Fruit fly (Drosophila melanogaster): ENCODE data around the gene CG2519.
A peak's percentile ranks its signal among the peaks of the same experiment; 100 is the strongest.

Gene CG2519

DNA sequence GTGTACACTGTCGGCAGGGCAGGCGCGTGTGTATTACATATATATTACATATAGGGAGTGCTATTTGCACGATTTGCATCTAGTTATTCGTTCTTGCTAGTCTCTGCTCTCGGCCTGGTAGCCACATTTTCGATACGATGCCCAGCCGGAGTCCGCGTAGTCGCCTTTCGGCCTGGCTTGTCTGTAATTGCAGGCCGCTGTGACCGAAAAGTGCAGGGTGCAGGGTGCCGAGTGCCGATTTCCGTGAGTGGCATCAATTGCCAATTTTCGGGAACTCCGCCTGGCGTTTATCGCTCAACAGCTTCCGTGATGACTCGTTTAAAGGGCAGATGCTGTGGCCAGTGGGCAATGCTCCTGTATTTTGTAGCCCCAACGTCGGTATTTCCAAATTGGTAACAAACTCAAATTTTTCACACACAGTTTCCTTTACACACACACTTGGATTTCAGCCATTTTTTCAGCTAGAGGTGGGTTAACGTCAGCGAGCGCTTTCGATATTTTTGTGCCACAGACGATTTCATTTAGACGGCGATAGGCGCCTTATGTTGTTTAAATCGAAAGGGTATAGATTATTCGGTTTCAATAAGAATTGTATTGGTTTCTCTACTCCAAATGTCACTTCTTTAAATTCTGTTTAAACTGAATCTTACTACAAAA, 40.4 kb upstream of the CG2519 start, which contains the start of gene CG2926 (continued):
- peak; percentile 31 for TF ChIP-seq CG9797 (GFP tag; optimal IDR thresholded peaks at IDR 0.05)
- no peak for TF ChIP-seq CG11695 (GFP tag; IDR thresholded peaks at IDR 0.05)
- no peak for TF ChIP-seq CG9817 (tag; optimal IDR thresholded peaks at IDR 0.05)
- no peak for TF ChIP-seq gt (GFP tag; IDR thresholded peaks at IDR 0.05)
- 0 out of 2 replicates have a peak, but pooled peaks have one; percentile 5 for TF ChIP-seq wdn (GFP tag; IDR thresholded peaks at IDR 0.05)
- peak; percentile 88 for TF ChIP-seq CG16813 (GFP tag; IDR thresholded peaks at IDR 0.05; ENCODE audit: partially characterized antibody)
- TF ChIP-seq CG17802 (tag; optimal IDR thresholded peaks at IDR 0.05): peak; percentile 48
- no peak; the same call in 2 of the 3 replicates for TF ChIP-seq tgo (GFP tag; IDR thresholded peaks at IDR 0.05)
- TF ChIP-seq Xbp1 (GFP tag; optimal IDR thresholded peaks at IDR 0.05): no peak
- TF ChIP-seq Tbp (GFP tag; optimal IDR thresholded peaks at IDR 0.05): no peak
- TF ChIP-seq jumu (GFP tag; optimal IDR thresholded peaks at IDR 0.05): no peak
- no peak for TF ChIP-seq grau (tag; optimal IDR thresholded peaks at IDR 0.05)
- TF ChIP-seq Usf (GFP tag; optimal IDR thresholded peaks at IDR 0.05): no peak
- peak; percentile 37; the same call in 1 of the 2 replicates for TF ChIP-seq al (GFP tag; IDR thresholded peaks at IDR 0.05)
- TF ChIP-seq CG17829 (tag; optimal IDR thresholded peaks at IDR 0.05): peak; percentile 57
- TF ChIP-seq Pdp1 (GFP tag; optimal IDR thresholded peaks at IDR 0.05): peak in 1 of 2 experiments; percentile 26
- no peak for TF ChIP-seq Spps (tag; optimal IDR thresholded peaks at IDR 0.05)
- no peak; the same call in 1 of the 2 replicates for TF ChIP-seq lmd (GFP tag; IDR thresholded peaks at IDR 0.05)
- no peak for TF ChIP-seq tap (tag; optimal IDR thresholded peaks at IDR 0.05)
- TF ChIP-seq CG10654 (GFP tag; optimal IDR thresholded peaks at IDR 0.05): peak; percentile 27
- TF ChIP-seq CG17568 (GFP tag; optimal IDR thresholded peaks at IDR 0.05): no peak
- no peak for TF ChIP-seq Oaz (GFP tag; IDR thresholded peaks at IDR 0.05)
- TF ChIP-seq CG12942 (GFP tag; optimal IDR thresholded peaks at IDR 0.05): no peak
- no peak for TF ChIP-seq CG15601 (tag; optimal IDR thresholded peaks at IDR 0.05)
- TF ChIP-seq B-H1 (GFP tag; IDR thresholded peaks at IDR 0.05): no peak
- no peak for TF ChIP-seq mirr (GFP tag; optimal IDR thresholded peaks at IDR 0.05)
- no peak for TF ChIP-seq CG13775 (GFP tag; optimal IDR thresholded peaks at IDR 0.05)
- TF ChIP-seq Hsf (GFP tag; optimal IDR thresholded peaks at IDR 0.05): peak; percentile 47
- no peak for TF ChIP-seq Hmx (GFP tag; optimal IDR thresholded peaks at IDR 0.05)
- TF ChIP-seq fru (optimal IDR thresholded peaks at IDR 0.05): no peak
- TF ChIP-seq chif (GFP tag; optimal IDR thresholded peaks at IDR 0.05): peak in 1 of 2 experiments; percentile 51
- TF ChIP-seq jing (GFP tag; optimal IDR thresholded peaks at IDR 0.05): no peak
- TF ChIP-seq salm (tag; optimal IDR thresholded peaks at IDR 0.05): no peak
- no peak for TF ChIP-seq CG10431 (GFP tag; optimal IDR thresholded peaks at IDR 0.05)
- peak; percentile 25; the same call in 1 of the 2 replicates for TF ChIP-seq CG7372 (GFP tag; IDR thresholded peaks at IDR 0.05)
- TF ChIP-seq gro (GFP tag; optimal IDR thresholded peaks at IDR 0.05): no peak
- no peak for TF ChIP-seq CG14965 (GFP tag; optimal IDR thresholded peaks at IDR 0.05; ENCODE audit: borderline replicate concordance)
- no peak for TF ChIP-seq CG1603 (tag; optimal IDR thresholded peaks at IDR 0.05)
- TF ChIP-seq Hmr (GFP tag; optimal IDR thresholded peaks at IDR 0.05): no peak
- no peak for TF ChIP-seq CG10209 (GFP tag; optimal IDR thresholded peaks at IDR 0.05)
- TF ChIP-seq nerfin-1 (tag; optimal IDR thresholded peaks at IDR 0.05): no peak
- TF ChIP-seq Poxn (GFP tag; IDR thresholded peaks at IDR 0.05): no peak
- TF ChIP-seq CG1647 (GFP tag; optimal IDR thresholded peaks at IDR 0.05): no peak
- no peak for TF ChIP-seq psq (GFP tag; optimal IDR thresholded peaks at IDR 0.05)
- TF ChIP-seq disco-r (GFP tag; optimal IDR thresholded peaks at IDR 0.05): no peak
- TF ChIP-seq CG1602 (GFP tag; optimal IDR thresholded peaks at IDR 0.05): no peak
- peak; percentile 87 for TF ChIP-seq BEAF-32 (GFP tag; optimal IDR thresholded peaks at IDR 0.05)
- no peak for TF ChIP-seq CG4404 (GFP tag; IDR thresholded peaks at IDR 0.05)
- no peak for TF ChIP-seq fd64A (GFP tag; optimal IDR thresholded peaks at IDR 0.05)
- TF ChIP-seq caup (GFP tag; optimal IDR thresholded peaks at IDR 0.05; ENCODE audit: severe bottlenecking): peak; percentile 9

Data from whole organism, embryonic.